Fruit fly (Drosophila melanogaster): Measurements from ENCODE around the gene CG14402.

dm6 chr2L:20885889-20886507 lies 36.9 kb downstream of the CG14402 start:
- peak; percentile 6; the same call in 1 of the 3 replicates for TF ChIP-seq fd96Ca (GFP tag; IDR thresholded peaks at IDR 0.05)
- no peak for TF ChIP-seq CG8301 (tag; optimal IDR thresholded peaks at IDR 0.05)
- TF ChIP-seq D1 (tag; optimal IDR thresholded peaks at IDR 0.05): no peak
- no peak for TF ChIP-seq rn (GFP tag; IDR thresholded peaks at IDR 0.05)
- TF ChIP-seq CG9948 (tag; optimal IDR thresholded peaks at IDR 0.05): no peak
- TF ChIP-seq CG34367 (tag; optimal IDR thresholded peaks at IDR 0.05): no peak
- TF ChIP-seq CG8159 (tag; optimal IDR thresholded peaks at IDR 0.05): no peak
- TF ChIP-seq EcR (GFP tag; optimal IDR thresholded peaks at IDR 0.05): no peak
- no peak for TF ChIP-seq CG10348 (GFP tag; IDR thresholded peaks at IDR 0.05)

Measured in whole organism, pupa.